Worm (Caenorhabditis elegans) whole organism, L3 larva: ENCODE results near the gene eelo-2.

ENCODE experiments used
- ZK546.5 ChIP-seq: sonication (generic microtip); optimal IDR thresholded peaks from 2 replicates; lab custom pipeline; 2017; ENCODE audit warnings: missing biosample characterization, missing genetic modification characterization
- aly-2 ChIP-seq: fragments of 150-350 bp; optimal IDR thresholded peaks from 2 replicates; lab custom pipeline; 2014; ENCODE audit warnings: missing biosample characterization, missing genetic modification characterization
- ama-1 ChIP-seq: fragments of 150-350 bp; optimal IDR thresholded peaks from 2 replicates; lab custom pipeline; 2018
- ceh-16 ChIP-seq: sonication (generic microtip); optimal IDR thresholded peaks from 2 replicates; lab custom pipeline; 2017; ENCODE audit warnings: missing biosample characterization, missing genetic modification characterization
- ceh-28 ChIP-seq: fragments of 150-350 bp; optimal IDR thresholded peaks from 2 replicates; lab custom pipeline; 2014; ENCODE audit warnings: missing biosample characterization, missing genetic modification reagents, missing genetic modification characterization
- ceh-9 ChIP-seq: sonication (generic microtip); optimal IDR thresholded peaks from 2 replicates; lab custom pipeline; 2018; ENCODE audit warnings: missing biosample characterization, missing genetic modification characterization
- egl-27 ChIP-seq: sonication (generic microtip); optimal IDR thresholded peaks from 4 replicates; lab custom pipeline; 2017; ENCODE audit warnings: missing biosample characterization, missing genetic modification reagents, missing genetic modification characterization
- elt-1 ChIP-seq: fragments of 150-350 bp; optimal IDR thresholded peaks from 2 replicates; lab custom pipeline; 2014; ENCODE audit warnings: missing biosample characterization, missing genetic modification characterization
- elt-2 ChIP-seq: sonication (generic microtip); optimal IDR thresholded peaks from 2 replicates; lab custom pipeline; 2016; ENCODE audit warnings: missing genetic modification reagents, mild to moderate bottlenecking, missing genetic modification characterization, missing compliant biosample characterization
- elt-3 ChIP-seq, 3 experiments: fragments of 150-350 bp in 1 of 3; sonication (generic microtip) in 2 of 3; optimal IDR thresholded peaks; 2 replicates in 2 of 3; 4 replicates in 1 of 3; lab custom pipeline; 2014 to 2017; ENCODE audit warnings: missing biosample characterization in 3 of 3, missing genetic modification characterization in 3 of 3
- fkh-10 ChIP-seq: sonication (generic microtip); optimal IDR thresholded peaks from 2 replicates; lab custom pipeline; 2017; ENCODE audit warnings: missing biosample characterization, missing genetic modification reagents, missing genetic modification characterization
- fkh-2 ChIP-seq: fragments of 150-350 bp; optimal IDR thresholded peaks from 2 replicates; lab custom pipeline; 2014; ENCODE audit warnings: missing biosample characterization, missing genetic modification reagents, missing genetic modification characterization
- fos-1 ChIP-seq: fragments of 150-350 bp; optimal IDR thresholded peaks from 2 replicates; lab custom pipeline; 2014; ENCODE audit warnings: missing biosample characterization, missing genetic modification characterization
- hmg-11 ChIP-seq: sonication (generic microtip); optimal IDR thresholded peaks from 2 replicates; lab custom pipeline; 2016; ENCODE audit warnings: missing genetic modification characterization, missing compliant biosample characterization
- jun-1 ChIP-seq: fragments of 150-350 bp; optimal IDR thresholded peaks from 2 replicates; lab custom pipeline; 2014; ENCODE audit warnings: missing biosample characterization, missing genetic modification reagents, missing genetic modification characterization
- lin-39 ChIP-seq: fragments of 150-350 bp; optimal IDR thresholded peaks from 2 replicates; lab custom pipeline; 2018; ENCODE audit warnings: missing biosample characterization, missing genetic modification reagents, missing genetic modification characterization
- lsy-12 ChIP-seq: sonication (generic microtip); optimal IDR thresholded peaks from 2 replicates; lab custom pipeline; 2016; ENCODE audit warnings: mild to moderate bottlenecking, missing genetic modification characterization, missing compliant biosample characterization
- mdl-1 ChIP-seq: fragments of 150-350 bp; optimal IDR thresholded peaks from 2 replicates; lab custom pipeline; 2014; ENCODE audit warnings: missing biosample characterization, missing genetic modification characterization
- nfya-1 ChIP-seq: sonication (generic microtip); optimal IDR thresholded peaks from 2 replicates; lab custom pipeline; 2017; ENCODE audit warnings: missing genetic modification characterization, mild to moderate bottlenecking, missing compliant biosample characterization, antibody characterized with exemption, moderate library complexity; ENCODE audit not compliant: insufficient read depth
- nhr-12 ChIP-seq: fragments of 150-350 bp; optimal IDR thresholded peaks from 2 replicates; lab custom pipeline; 2014; ENCODE audit warnings: missing biosample characterization, missing genetic modification characterization
- nhr-23 ChIP-seq: fragments of 150-350 bp; optimal IDR thresholded peaks from 2 replicates; lab custom pipeline; 2014; ENCODE audit warnings: missing biosample characterization, missing genetic modification reagents, missing genetic modification characterization
- nhr-25 ChIP-seq: sonication (generic microtip); optimal IDR thresholded peaks from 2 replicates; lab custom pipeline; 2017; ENCODE audit warnings: missing biosample characterization, missing genetic modification characterization
- nhr-43 ChIP-seq: sonication (generic microtip); optimal IDR thresholded peaks from 2 replicates; lab custom pipeline; 2016; ENCODE audit warnings: mild to moderate bottlenecking, missing genetic modification characterization, missing compliant biosample characterization; ENCODE audit not compliant: poor library complexity, severe bottlenecking
- nhr-76 ChIP-seq: fragments of 150-350 bp; sonication (generic microtip); optimal IDR thresholded peaks from 5 replicates; lab custom pipeline; 2014; ENCODE audit warnings: missing biosample characterization, missing genetic modification characterization
- pha-4 ChIP-seq: fragments of 150-350 bp; optimal IDR thresholded peaks from 2 replicates; lab custom pipeline; 2014; ENCODE audit warnings: missing biosample characterization, missing genetic modification reagents, missing genetic modification characterization
- sea-2 ChIP-seq: fragments of 150-350 bp; sonication (generic microtip); optimal IDR thresholded peaks from 4 replicates; lab custom pipeline; 2014; ENCODE audit warnings: missing biosample characterization, missing genetic modification reagents, missing genetic modification characterization
- skn-1 ChIP-seq: fragments of 150-350 bp; optimal IDR thresholded peaks from 2 replicates; lab custom pipeline; 2014; ENCODE audit warnings: missing biosample characterization, missing genetic modification characterization
- snpc-4 ChIP-seq: fragments of 150-350 bp; optimal IDR thresholded peaks from 2 replicates; lab custom pipeline; 2014; ENCODE audit warnings: missing biosample characterization, missing genetic modification characterization
- tbx-2 ChIP-seq: sonication (generic microtip); optimal IDR thresholded peaks from 2 replicates; lab custom pipeline; 2016; ENCODE audit warnings: mild to moderate bottlenecking, missing genetic modification characterization, missing compliant biosample characterization
- unc-62 ChIP-seq: fragments of 150-350 bp; sonication (generic microtip); optimal IDR thresholded peaks from 4 replicates; lab custom pipeline; 2014; ENCODE audit warnings: missing biosample characterization, missing genetic modification reagents, missing genetic modification characterization
- zag-1 ChIP-seq: fragments of 150-350 bp; optimal IDR thresholded peaks from 2 replicates; lab custom pipeline; 2014; ENCODE audit warnings: missing biosample characterization, missing genetic modification characterization
- ztf-11 ChIP-seq: fragments of 150-350 bp; optimal IDR thresholded peaks from 2 replicates; lab custom pipeline; 2014; ENCODE audit warnings: missing biosample characterization, missing genetic modification characterization
- ztf-4 ChIP-seq: fragments of 150-350 bp; optimal IDR thresholded peaks from 2 replicates; lab custom pipeline; 2014; ENCODE audit warnings: missing biosample characterization, missing genetic modification characterization

eelo-2 gene

ce11 chrIV:17278861-17279591 is 29.1 kb downstream of the eelo-2 start, which contains the start of gene hsp-1:
hsp-1 (plus strand) TSS chrIV:17278959.
- TF ChIP-seq fkh-10 (GFP tag; lab: Kevin White, UChicago), result no peak
- no peak for TF ChIP-seq jun-1 (tag; lab: Kevin White, UChicago)
- no peak for TF ChIP-seq sea-2 (GFP tag; lab: Kevin White, UChicago)
- TF ChIP-seq lin-39 (tag; lab: Kevin White, UChicago), result peak; percentile 12
- no peak for TF ChIP-seq fos-1 (tag; lab: Kevin White, UChicago)
- TF ChIP-seq ztf-11 (tag; lab: Kevin White, UChicago), result no peak
- peak; percentile 88 for TF ChIP-seq ama-1 (lab: Kevin White, UChicago)
- TF ChIP-seq, all 47 proteins: peak for 2

ce11 chrIV:17279592-17280440 is 29.9 kb downstream of the eelo-2 start:
- TF ChIP-seq egl-27 (tag; lab: Kevin White, UChicago) (no peak), mdl-1 (tag; lab: Kevin White, UChicago) (no peak), snpc-4 (peak; percentile 8), nhr-12 (tag; lab: Kevin White, UChicago) (no peak), ama-1 (lab: Kevin White, UChicago) (peak; percentile 26), pha-4 (no peak), elt-3 (tag; optimal IDR thresholded peaks at IDR 0.05; lab: Kevin White, UChicago) (no peak), elt-1 (tag; lab: Kevin White, UChicago) (no peak), zag-1 (tag; lab: Kevin White, UChicago) (no peak), nhr-25 (tag; lab: Kevin White, UChicago) (peak; percentile 45), ceh-16 (tag; lab: Kevin White, UChicago) (peak; percentile 30), ceh-9 (tag; lab: Kevin White, UChicago) (no peak), nhr-76 (tag; lab: Kevin White, UChicago) (no peak), fkh-2 (tag; lab: Kevin White, UChicago) (no peak)

ce11 chrIV:17280441-17280939 is 30.6 kb downstream of the eelo-2 start:
- TF ChIP-seq ama-1 (lab: Kevin White, UChicago) (peak; percentile 95), nhr-76 (tag; lab: Kevin White, UChicago) (no peak), snpc-4 (no peak), mdl-1 (tag; lab: Kevin White, UChicago) (no peak), hmg-11 (tag; lab: Kevin White, UChicago) (no peak), nhr-25 (tag; lab: Kevin White, UChicago) (peak; percentile 58), nfya-1 (tag; lab: Kevin White, UChicago) (peak; percentile 1), zag-1 (tag; lab: Kevin White, UChicago) (no peak)

- TF ChIP-seq nhr-76 (tag; lab: Kevin White, UChicago), result no peak
- TF ChIP-seq ama-1 (lab: Kevin White, UChicago), result peak; percentile 99
- peak; percentile 77 for TF ChIP-seq fos-1 (tag; lab: Kevin White, UChicago)
- peak; percentile 49 for TF ChIP-seq snpc-4
- TF ChIP-seq skn-1 (tag; lab: Kevin White, UChicago), result no peak
- peak; percentile 64 for TF ChIP-seq nfya-1 (tag; lab: Kevin White, UChicago)
- TF ChIP-seq aly-2 (tag; lab: Kevin White, UChicago), result peak; percentile 87
- peak; percentile 30 for TF ChIP-seq ceh-28 (tag; lab: Kevin White, UChicago)
- peak; percentile 51 for TF ChIP-seq unc-62 (GFP tag; lab: Kevin White, UChicago)
- peak; percentile 76 for TF ChIP-seq nhr-25 (tag; lab: Kevin White, UChicago)
- peak; percentile 42 for TF ChIP-seq nhr-23
- TF ChIP-seq elt-1 (tag; lab: Kevin White, UChicago), result no peak
- peak; percentile 61 for TF ChIP-seq nhr-43
- TF ChIP-seq elt-3 (tag; optimal IDR thresholded peaks at IDR 0.05; lab: Kevin White, UChicago), result no peak
- TF ChIP-seq hmg-11 (tag; lab: Kevin White, UChicago), result no peak
- TF ChIP-seq ZK546.5, result no peak
- peak; percentile 88 for TF ChIP-seq pha-4
- no peak for TF ChIP-seq mdl-1 (tag; lab: Kevin White, UChicago)
- TF ChIP-seq jun-1 (tag; lab: Kevin White, UChicago), result peak; percentile 65
- TF ChIP-seq zag-1 (tag; lab: Kevin White, UChicago), result no peak
- peak; percentile 84 for TF ChIP-seq tbx-2 (tag; lab: Kevin White, UChicago)
- no peak for TF ChIP-seq sea-2 (GFP tag; lab: Kevin White, UChicago)
- TF ChIP-seq lsy-12 (tag; lab: Kevin White, UChicago), result peak; percentile 75
- TF ChIP-seq ztf-4 (tag; lab: Kevin White, UChicago), result peak; percentile 87
- peak; percentile 62 for TF ChIP-seq elt-2 (tag; lab: Kevin White, UChicago)
Measured at ce11 chrIV:17281060-17282021, 31.4 kb downstream of the eelo-2 start.
